Fruit fly (Drosophila melanogaster): ENCODE measurements around the gene CG3552.

Gene CG3552

dm6 chr3L:9426656-9427294 lies 29.3 kb upstream of the CG3552 start, which contains the start of the genes Atat and Shc (continued):
- TF ChIP-seq Rfx (GFP tag; IDR thresholded peaks at IDR 0.05) = peak; percentile 100
- TF ChIP-seq CG5953 (GFP tag; IDR thresholded peaks at IDR 0.05) = peak; percentile 98
- TF ChIP-seq CG9797 (GFP tag; optimal IDR thresholded peaks at IDR 0.05) = peak; percentile 100
- peak; percentile 92 for TF ChIP-seq gcm (GFP tag; optimal IDR thresholded peaks at IDR 0.05)
- TF ChIP-seq cwo (GFP tag; optimal IDR thresholded peaks at IDR 0.05) = peak; percentile 96
- TF ChIP-seq ap (GFP tag; IDR thresholded peaks at IDR 0.05) = peak; percentile 99
- peak; percentile 96 for TF ChIP-seq CG2202 (tag; optimal IDR thresholded peaks at IDR 0.05)
- TF ChIP-seq pan (optimal IDR thresholded peaks at IDR 0.05) = no peak
- peak in 1 of 2 experiments; percentile 99 for TF ChIP-seq pan (GFP tag; optimal IDR thresholded peaks at IDR 0.05 in 1 of 2, IDR thresholded peaks at IDR 0.05 in 1 of 2)
- peak; percentile 99 for TF ChIP-seq ase (GFP tag; IDR thresholded peaks at IDR 0.05)
- TF ChIP-seq grau (tag; optimal IDR thresholded peaks at IDR 0.05) = peak; percentile 98
- peak; percentile 87 for TF ChIP-seq CG10321 (GFP tag; IDR thresholded peaks at IDR 0.05)
- peak; percentile 99 for TF ChIP-seq E2f1 (GFP tag; IDR thresholded peaks at IDR 0.05)
- TF ChIP-seq CG15601 (tag; optimal IDR thresholded peaks at IDR 0.05) = peak; percentile 97
- TF ChIP-seq shn (GFP tag; optimal IDR thresholded peaks at IDR 0.05) = peak; percentile 100
- peak; percentile 98 for TF ChIP-seq btn (GFP tag; optimal IDR thresholded peaks at IDR 0.05)
- peak; percentile 100 for TF ChIP-seq Sin3A (optimal IDR thresholded peaks at IDR 0.05)
- TF ChIP-seq CG4730 (GFP tag; IDR thresholded peaks at IDR 0.05) = peak; percentile 99
- TF ChIP-seq Tbp (GFP tag; optimal IDR thresholded peaks at IDR 0.05) = no peak
- TF ChIP-seq CG12219 (GFP tag; optimal IDR thresholded peaks at IDR 0.05) = peak; percentile 94
- peak; percentile 42 for TF ChIP-seq CG1832 (GFP tag; optimal IDR thresholded peaks at IDR 0.05)
- TF ChIP-seq CG14965 (GFP tag; optimal IDR thresholded peaks at IDR 0.05; ENCODE audit: borderline replicate concordance) = peak; percentile 91
- TF ChIP-seq HLHmδ (GFP tag; optimal IDR thresholded peaks at IDR 0.05) = no peak
- peak; percentile 89 for TF ChIP-seq D19A (tag; optimal IDR thresholded peaks at IDR 0.05)
- TF ChIP-seq B-H1 (GFP tag; IDR thresholded peaks at IDR 0.05) = peak; percentile 99
- no peak for TF ChIP-seq Trl (optimal IDR thresholded peaks at IDR 0.05)
- TF ChIP-seq Trl (GFP tag; optimal IDR thresholded peaks at IDR 0.05) = peak; percentile 100
- peak; percentile 99 for TF ChIP-seq zen (tag; optimal IDR thresholded peaks at IDR 0.05)
- peak; percentile 98 for TF ChIP-seq Doc2 (GFP tag; IDR thresholded peaks at IDR 0.05)
- peak; percentile 87 for TF ChIP-seq HLH4C (GFP tag; IDR thresholded peaks at IDR 0.05; ENCODE audit: partially characterized antibody)
- peak; percentile 95 for TF ChIP-seq nau (GFP tag; optimal IDR thresholded peaks at IDR 0.05)
- TF ChIP-seq Optix (GFP tag; IDR thresholded peaks at IDR 0.05) = peak; percentile 99
- peak; percentile 99 for TF ChIP-seq ci (GFP tag; IDR thresholded peaks at IDR 0.05)
- TF ChIP-seq ems (GFP tag; optimal IDR thresholded peaks at IDR 0.05) = peak; percentile 99
- peak; percentile 97 for TF ChIP-seq D19B (GFP tag; optimal IDR thresholded peaks at IDR 0.05)
- peak; percentile 97 for TF ChIP-seq her (GFP tag; optimal IDR thresholded peaks at IDR 0.05)
- TF ChIP-seq cad (GFP tag; optimal IDR thresholded peaks at IDR 0.05) = no peak
- TF ChIP-seq CG6175 (GFP tag; IDR thresholded peaks at IDR 0.05) = peak; percentile 99
- peak; percentile 98 for TF ChIP-seq CG10543 (GFP tag; optimal IDR thresholded peaks at IDR 0.05)
- peak; percentile 98 for TF ChIP-seq ro (GFP tag; IDR thresholded peaks at IDR 0.05)
- TF ChIP-seq CG7786 (GFP tag; optimal IDR thresholded peaks at IDR 0.05) = peak; percentile 100
- TF ChIP-seq CG9215 (GFP tag; IDR thresholded peaks at IDR 0.05) = peak; percentile 100
- peak; percentile 90 for TF ChIP-seq Doc3 (GFP tag; IDR thresholded peaks at IDR 0.05; ENCODE audit: partially characterized antibody)
- peak; percentile 100 for TF ChIP-seq dpn (GFP tag; optimal IDR thresholded peaks at IDR 0.05)
- TF ChIP-seq usp (GFP tag; optimal IDR thresholded peaks at IDR 0.05) = no peak
- peak; percentile 95 for TF ChIP-seq CG11696 (GFP tag; IDR thresholded peaks at IDR 0.05)
- peak; percentile 98 for TF ChIP-seq CG32767 (GFP tag; IDR thresholded peaks at IDR 0.05)
- TF ChIP-seq CG13424 (tag; optimal IDR thresholded peaks at IDR 0.05) = peak; percentile 99
- TF ChIP-seq CG15073 (GFP tag; optimal IDR thresholded peaks at IDR 0.05) = peak; percentile 92
- peak; percentile 72 for TF ChIP-seq bigmax (GFP tag; optimal IDR thresholded peaks at IDR 0.05)
- TF ChIP-seq chm (GFP tag; IDR thresholded peaks at IDR 0.05) = peak; percentile 99
- TF ChIP-seq Ets65A (GFP tag) = peak; percentile 100

Measured in whole organism, embryonic.